Fruit fly (Drosophila melanogaster) S2 (cell line): ENCODE data around the gene CG17267.
A peak's percentile ranks its signal among the peaks of the same experiment; 100 is the strongest.

Experiments used
- CG8478 ChIP-seq: fragments of >200 bp; optimal IDR thresholded peaks from 2 replicates; lab custom pipeline; 2018
- CTCF ChIP-seq, 2 experiments: fragments of >200 bp; optimal IDR thresholded peaks; 2 replicates each; lab custom pipeline; 2018

CG17267 gene

DNA sequence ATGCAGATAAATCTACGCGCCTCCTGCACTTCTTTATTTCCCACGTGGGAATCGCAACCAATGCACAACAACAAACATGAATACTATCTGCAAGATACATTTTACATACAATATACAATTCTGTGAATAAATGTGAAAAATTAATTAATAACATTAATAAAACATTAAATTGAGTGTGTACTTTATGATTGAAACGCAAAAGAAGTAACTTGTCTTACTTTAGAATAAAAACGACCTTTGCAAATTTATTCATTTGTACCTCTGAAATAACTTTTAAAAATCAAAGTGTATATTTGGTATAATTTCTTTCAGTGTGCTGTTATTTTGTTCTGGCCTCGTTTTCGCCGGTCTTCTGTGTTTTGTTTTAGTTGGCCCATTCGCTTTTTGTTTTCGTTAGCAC, 25.2 kb upstream of the CG17267 start:
- TF ChIP-seq CTCF (optimal IDR thresholded peaks at IDR 0.05; lab: Kevin White, UChicago) (no peak), CG8478 (no peak)

DNA sequence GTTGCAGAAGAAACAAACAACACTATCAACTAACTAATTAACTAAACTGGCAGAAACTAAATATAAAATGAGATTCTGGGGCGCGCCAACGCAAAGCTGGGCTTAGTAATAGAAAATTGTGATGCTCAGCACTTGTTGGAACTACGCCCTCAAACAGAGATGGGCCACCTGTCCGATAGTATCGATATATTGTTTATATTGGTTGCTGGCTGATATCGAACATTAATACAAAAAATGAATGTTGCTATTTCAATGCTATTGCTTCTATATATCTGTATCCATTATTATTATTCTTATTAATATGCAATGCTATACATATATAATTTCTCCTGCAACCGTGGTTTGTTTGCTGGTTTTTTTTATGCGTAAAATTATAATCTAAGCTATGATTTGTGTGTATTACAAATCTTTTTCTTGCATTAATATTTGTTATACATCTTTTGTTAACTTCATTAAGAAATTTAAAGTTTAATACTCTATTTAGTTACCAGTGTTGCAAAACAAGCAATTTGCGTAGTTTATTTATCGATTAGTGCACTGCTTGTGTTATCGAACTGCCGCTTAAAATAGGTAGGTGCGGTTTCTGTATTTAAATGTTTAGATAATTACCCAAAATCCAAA, 23.4 kb upstream of the CG17267 start, which contains the start of gene CG31195:
CG31195 (minus strand) TSS at position 195 of the 621 bp plus-strand sequence.
- TF ChIP-seq CTCF (optimal IDR thresholded peaks at IDR 0.05; lab: Kevin White, UChicago) (no peak), CG8478 (no peak)

DNA sequence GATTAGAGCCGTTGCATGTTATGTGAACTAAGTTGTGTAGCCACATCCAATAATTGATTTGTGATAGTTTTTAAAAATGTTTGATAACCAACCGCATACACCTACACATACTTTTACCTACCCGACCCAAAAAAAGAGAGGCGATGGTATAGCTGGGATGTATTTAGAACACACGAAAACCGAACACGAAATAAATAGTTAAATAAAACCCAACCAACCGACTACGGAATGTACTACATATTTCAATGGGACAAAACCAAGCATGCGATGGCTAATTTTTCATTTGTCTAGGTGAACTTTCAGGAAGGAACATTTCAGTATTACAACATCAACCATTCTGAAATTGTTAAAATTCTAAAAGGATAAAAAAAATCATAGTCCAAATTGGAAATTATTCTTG, 17.5 kb upstream of the CG17267 start, which contains the start of gene Syp:
Syp (plus strand) TSS at position 301 of the 400 bp plus-strand sequence.
- no peak for TF ChIP-seq CG8478
- TF ChIP-seq CTCF (optimal IDR thresholded peaks at IDR 0.05; lab: Kevin White, UChicago): no peak

DNA sequence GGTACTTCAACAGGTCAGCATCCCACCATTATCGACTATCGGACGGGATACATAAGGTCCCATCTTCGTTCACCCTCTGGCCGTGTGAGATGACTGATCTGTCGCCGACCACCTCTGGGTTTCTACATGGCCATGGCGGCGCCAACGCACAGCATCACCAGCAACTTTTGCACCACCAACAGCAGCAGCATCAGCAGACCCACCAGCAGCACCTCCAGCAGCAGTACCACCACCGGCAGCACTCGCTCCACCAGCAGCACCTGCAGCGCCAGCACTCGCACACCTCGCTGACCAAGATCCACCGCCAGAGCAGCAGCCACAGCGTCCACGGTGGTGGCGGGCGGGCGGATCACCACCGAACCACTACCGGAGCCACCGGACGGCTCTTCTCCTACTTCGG, 16.1 kb upstream of the CG17267 start:
- TF ChIP-seq CG8478 (no peak), CTCF (optimal IDR thresholded peaks at IDR 0.05; lab: Kevin White, UChicago) (no peak)

DNA sequence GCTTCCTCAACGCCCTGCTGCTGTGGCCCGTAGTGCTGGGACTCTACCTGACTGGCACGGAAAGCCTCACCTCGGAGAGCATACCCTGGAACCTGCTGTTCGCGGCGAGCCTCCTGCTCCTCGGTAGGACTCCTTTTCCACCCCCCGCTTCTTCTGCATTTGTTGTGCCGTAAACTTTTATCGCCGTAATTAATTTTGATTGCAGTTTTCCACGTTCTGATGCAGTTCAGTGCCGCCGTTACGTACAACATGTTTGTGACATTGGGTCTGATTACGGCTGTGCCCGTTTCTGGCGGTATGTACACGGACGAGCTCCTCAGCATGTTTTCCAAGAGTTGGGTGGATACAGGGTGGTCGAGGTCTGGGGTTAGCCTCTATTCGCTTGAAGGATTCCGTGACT, 10.6 kb upstream of the CG17267 start:
- TF ChIP-seq CG8478 (no peak), CTCF (optimal IDR thresholded peaks at IDR 0.05; lab: Kevin White, UChicago) (no peak)

DNA sequence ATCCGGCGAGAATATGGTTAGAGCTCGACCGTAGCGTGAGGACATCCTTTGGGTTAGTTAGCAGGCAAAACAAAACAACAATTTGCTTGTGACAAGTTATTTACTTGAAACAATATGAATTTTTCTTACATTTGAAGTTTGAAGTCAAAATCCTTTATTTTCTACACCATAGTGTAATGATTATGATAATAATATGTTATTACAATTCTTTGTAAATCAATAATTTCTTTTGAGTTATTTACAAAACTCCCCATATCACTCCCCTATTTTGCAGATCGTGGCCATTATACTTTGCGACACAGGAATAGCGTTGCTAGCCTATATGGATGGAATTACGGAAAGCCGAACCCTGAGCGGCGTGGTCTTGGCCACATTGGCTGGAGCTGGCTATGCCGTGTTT, 10.1 kb upstream of the CG17267 start, which contains the start of gene Prosalpha4T1:
Prosalpha4T1 (minus strand) TSS at position 101 of the 400 bp plus-strand sequence.
- TF ChIP-seq CTCF (optimal IDR thresholded peaks at IDR 0.05; lab: Kevin White, UChicago) (no peak), CG8478 (no peak)

DNA sequence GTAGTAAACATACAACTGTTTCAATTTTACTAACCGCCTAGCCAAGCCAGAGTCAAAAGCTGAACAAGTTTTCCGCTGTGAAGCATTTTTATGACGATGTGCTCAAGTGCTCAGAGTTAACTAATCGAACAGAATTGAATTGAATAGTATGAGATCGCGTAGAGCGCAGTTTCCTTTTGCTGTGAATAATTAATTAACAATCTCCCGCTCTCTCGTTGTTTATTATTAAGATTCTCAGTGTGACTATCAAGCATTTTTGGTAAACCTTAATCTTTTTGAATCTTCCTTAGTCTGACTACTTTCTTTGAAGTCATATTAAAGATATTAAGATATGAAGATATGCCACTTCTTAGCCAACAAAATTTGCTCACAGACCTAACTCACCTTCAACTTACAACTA, 6.3 kb upstream of the CG17267 start, which contains the start of gene CG31200:
CG31200 (minus strand) TSS at position 101 of the 400 bp plus-strand sequence.
- TF ChIP-seq CG8478: no peak
- TF ChIP-seq CTCF (optimal IDR thresholded peaks at IDR 0.05; lab: Kevin White, UChicago): no peak

DNA sequence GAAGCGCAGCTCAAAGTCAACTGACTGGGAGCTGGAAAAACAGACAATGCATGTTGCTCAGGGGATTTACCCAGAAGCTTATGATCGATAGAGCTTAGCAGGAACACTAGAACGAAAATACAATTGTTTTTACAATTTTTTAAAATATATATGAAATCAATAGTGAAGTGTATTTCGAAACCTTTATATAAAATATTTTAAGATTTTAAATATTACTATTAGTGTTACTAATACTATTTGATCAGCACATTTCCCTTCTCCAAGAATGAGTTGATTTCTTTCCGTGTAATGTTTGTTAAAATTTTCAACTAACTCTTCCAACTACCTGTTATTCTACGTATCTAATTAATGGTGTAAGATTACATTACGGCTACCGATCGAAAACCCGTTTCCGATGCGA, 4.9 kb upstream of the CG17267 start, which contains the start of gene CG31199:
CG31199 (minus strand) TSS at position 101 of the 400 bp plus-strand sequence.
- TF ChIP-seq CG8478 (no peak), CTCF (optimal IDR thresholded peaks at IDR 0.05; lab: Kevin White, UChicago) (no peak)

DNA sequence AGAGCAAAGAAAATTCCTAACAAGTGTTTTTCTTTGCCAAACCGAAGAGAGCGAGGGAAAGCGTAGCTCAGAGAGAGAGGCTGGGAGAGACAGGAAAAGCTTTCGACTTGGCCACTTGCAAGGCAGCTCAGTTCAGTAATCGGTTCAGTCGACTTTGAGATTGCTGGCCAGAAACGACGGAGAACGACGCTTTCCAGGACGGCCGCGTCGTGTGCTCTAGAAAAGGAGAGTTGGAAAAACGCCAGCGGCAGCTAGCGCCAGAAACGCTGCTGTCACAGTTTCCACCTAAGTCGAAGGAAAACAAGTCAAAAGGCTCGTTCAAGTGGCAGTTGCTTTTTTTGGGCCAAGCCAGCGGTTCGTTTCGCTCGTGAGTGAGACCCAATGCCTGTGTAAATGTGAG, 1.1 kb upstream of the CG17267 start, which contains the start of gene CG42322:
CG42322 (plus strand) TSS at position 138 of the 400 bp plus-strand sequence.
- TF ChIP-seq CG8478 (no peak), CTCF (optimal IDR thresholded peaks at IDR 0.05; lab: Kevin White, UChicago) (no peak)

DNA sequence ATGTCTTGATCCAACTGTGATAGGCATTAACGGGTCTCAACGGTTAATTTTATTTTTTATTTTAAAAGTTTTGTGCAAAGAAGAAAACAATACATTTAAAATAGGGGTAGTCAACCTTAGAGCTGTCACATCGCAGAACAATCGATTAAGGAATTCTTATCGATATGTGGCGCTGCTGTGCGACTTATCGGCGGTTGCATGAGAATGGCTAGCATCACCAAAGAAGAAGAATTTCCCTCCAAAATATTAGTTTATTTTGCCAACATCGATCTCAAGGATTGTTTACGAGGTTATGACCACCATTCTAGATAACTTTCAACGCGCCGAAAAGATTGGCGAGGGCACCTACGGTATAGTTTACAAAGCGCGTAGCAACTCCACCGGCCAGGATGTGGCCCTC, 3.5 kb downstream of the CG17267 start, which contains the start of gene Cdk2:
Cdk2 (plus strand) TSS at position 219 of the 400 bp plus-strand sequence.
- TF ChIP-seq CG8478: no peak
- peak; percentile 45 to 61 for TF ChIP-seq CTCF (optimal IDR thresholded peaks at IDR 0.05; lab: Kevin White, UChicago)

DNA sequence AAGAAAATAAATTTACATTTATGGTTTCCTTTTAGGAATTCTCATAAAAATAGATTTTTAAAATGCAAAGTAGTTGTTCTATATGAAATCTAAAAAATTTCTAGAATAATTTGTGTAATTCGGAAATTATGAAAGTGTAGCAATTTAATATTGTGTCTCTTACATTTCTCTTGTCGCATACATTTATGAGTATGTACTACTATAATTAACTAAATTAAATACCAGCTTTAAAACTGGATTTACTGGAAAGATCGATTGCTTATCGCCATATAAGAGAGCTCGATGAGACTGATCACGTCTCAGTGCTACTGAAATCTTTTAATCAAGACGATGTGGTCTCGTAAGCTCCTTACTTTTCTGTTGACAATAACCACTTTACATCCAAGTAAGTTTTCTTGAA, 7.6 kb downstream of the CG17267 start, which contains the start of gene CG31205:
CG31205 (plus strand) TSS at position 301 of the 400 bp plus-strand sequence.
- TF ChIP-seq CTCF (optimal IDR thresholded peaks at IDR 0.05; lab: Kevin White, UChicago) (no peak), CG8478 (no peak)

DNA sequence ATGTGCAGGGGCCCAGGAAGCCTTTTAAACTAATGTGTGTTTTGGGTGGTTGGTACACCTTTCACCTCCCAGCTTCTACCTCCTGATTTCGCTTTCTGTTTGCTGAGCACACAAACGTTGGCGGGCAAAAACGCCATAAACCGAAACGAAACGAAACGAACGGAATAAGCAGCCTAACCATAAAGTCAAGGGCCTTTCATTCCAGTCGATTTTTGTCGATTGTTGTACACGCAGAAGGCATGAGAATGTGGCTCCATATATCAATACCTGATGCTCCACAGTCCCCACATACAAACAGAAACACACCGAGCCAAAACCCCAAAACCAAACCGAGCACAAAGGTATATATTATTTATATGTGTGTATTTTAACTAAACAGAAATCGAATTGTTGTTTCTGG, 15.4 kb downstream of the CG17267 start:
- TF ChIP-seq CG8478: no peak
- TF ChIP-seq CTCF (optimal IDR thresholded peaks at IDR 0.05; lab: Kevin White, UChicago): no peak

DNA sequence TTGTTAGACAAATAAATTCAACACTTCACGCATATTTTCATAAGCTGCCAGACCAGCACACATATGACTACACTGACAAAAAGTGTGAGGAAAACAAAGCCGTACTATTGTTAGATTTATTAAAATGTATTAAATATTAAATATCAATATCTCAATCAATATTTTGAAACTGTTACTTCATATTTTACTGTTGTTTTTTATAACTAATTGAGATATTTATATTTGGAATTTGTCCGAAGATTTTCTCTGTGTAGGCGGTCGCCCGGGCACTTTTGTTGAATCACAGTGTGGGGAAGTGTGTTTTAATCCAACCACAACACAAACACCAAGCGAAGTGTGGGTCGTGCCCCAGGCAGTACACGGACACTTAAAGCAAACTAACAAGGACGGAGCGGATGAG, 19.6 kb downstream of the CG17267 start:
- TF ChIP-seq CG8478: no peak
- TF ChIP-seq CTCF (optimal IDR thresholded peaks at IDR 0.05; lab: Kevin White, UChicago): no peak

DNA sequence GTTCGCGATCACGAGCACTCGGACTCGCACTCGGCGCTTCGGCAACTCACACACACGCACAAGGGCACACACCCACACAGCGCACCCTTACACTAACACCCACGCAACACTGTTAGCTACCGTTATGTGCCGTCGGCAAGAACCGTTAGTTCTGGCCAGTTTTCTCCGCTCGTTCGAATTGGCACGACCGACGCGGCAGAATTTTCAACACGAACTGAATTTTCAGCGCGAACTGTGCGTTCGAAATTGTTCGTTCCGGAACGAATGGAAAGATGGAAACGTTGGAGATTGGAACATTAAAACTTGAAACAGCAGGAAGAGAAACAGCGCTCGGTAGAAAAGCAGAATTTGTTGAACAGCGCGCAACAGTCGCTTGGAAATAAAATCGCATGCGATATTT, 24.5 kb downstream of the CG17267 start, which contains the start of gene Oamb:
Oamb (minus strand) TSS at position 218 of the 400 bp plus-strand sequence.
- TF ChIP-seq CTCF (optimal IDR thresholded peaks at IDR 0.05; lab: Kevin White, UChicago) (no peak), CG8478 (no peak)
